Worm (Caenorhabditis elegans) whole organism, midembryonic: ENCODE data around the gene agxt-1.

Experiments
- T22C8.4 ChIP-seq: fragments of 200-800 bp; sonication (Bioruptor generic); IDR thresholded peaks from 2 replicates; pipeline ENCODE4 v1.3.6; 2022; ENCODE audit warnings: missing genetic modification characterization, missing compliant biosample characterization
- cog-1 ChIP-seq: sonication (generic microtip); optimal IDR thresholded peaks from 2 replicates; lab custom pipeline; 2016; ENCODE audit warnings: missing genetic modification characterization, missing compliant biosample characterization
- flt-1 ChIP-seq: fragments of 200-800 bp; sonication (Bioruptor generic); IDR thresholded peaks from 2 replicates; pipeline ENCODE4 v1.3.6; 2022; ENCODE audit warnings: missing genetic modification characterization, missing compliant biosample characterization
- med-1 ChIP-seq: sonication (generic microtip); optimal IDR thresholded peaks from 2 replicates; lab custom pipeline; 2017; ENCODE audit warnings: missing genetic modification characterization, mild to moderate bottlenecking, missing compliant biosample characterization, antibody characterized with exemption, missing genetic modification reagents; ENCODE audit not compliant: insufficient read depth
- ref-1 ChIP-seq: fragments of 200-800 bp; sonication (Bioruptor generic); conservative IDR thresholded peaks from 2 replicates; pipeline ENCODE4 v1.3.6; 2022; ENCODE audit warnings: missing genetic modification reagents, missing genetic modification characterization, missing compliant biosample characterization
- ztf-23 ChIP-seq: fragments of 200-800 bp; sonication (Bioruptor generic); IDR thresholded peaks from 2 replicates; pipeline ENCODE4 v1.3.6; 2022; ENCODE audit warnings: missing genetic modification reagents, missing genetic modification characterization, missing compliant biosample characterization
- ztf-29 ChIP-seq: fragments of 200-800 bp; sonication (Bioruptor generic); IDR thresholded peaks from 2 replicates; pipeline ENCODE4 v1.3.6; 2022; ENCODE audit warnings: missing genetic modification reagents, missing genetic modification characterization, missing compliant biosample characterization

DNA sequence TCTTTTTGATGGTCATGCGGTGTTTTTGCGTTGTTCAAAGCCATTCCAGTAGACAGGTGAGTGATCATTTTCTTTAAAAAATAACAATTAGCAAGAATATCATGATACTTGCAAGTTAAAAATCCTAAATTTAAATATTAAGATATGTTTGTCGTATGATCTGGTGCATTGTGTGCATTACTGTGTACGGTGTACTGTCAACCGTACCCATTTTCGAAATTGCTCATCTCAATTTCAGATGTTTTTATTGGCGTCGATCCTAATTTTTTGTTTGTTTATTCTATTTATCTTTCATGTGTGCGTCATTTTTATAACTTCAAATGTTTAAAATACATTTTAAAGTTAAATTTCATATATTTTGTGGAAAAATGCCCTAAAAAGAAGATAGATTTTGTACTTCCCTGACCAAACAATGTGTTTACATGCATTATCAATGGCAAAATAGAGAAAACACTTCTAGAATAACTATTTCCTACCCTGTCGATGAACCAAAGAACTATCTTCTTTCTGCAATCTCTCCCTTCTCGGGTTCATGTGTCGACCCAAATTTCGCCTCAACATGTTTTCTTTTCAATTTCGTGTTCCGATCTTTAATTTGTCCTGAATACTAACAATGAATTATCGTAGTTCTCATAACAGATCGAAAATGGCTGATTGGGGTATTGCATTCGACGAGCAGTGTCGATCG, 39.0 kb downstream of the agxt-1 start, which contains the start of the genes T07D4.5 and ddx-19:
- TF ChIP-seq flt-1 (GFP tag; lab: Robert Waterston, UW) (no peak), med-1 (GFP tag; lab: Kevin White, UChicago) (no peak), ref-1 (GFP tag; lab: Robert Waterston, UW) (no peak), cog-1 (tag; lab: Kevin White, UChicago) (no peak), ztf-23 (no peak), T22C8.4 (GFP tag; lab: Robert Waterston, UW) (no peak), ztf-29 (GFP tag; lab: Robert Waterston, UW) (no peak)
